Worm (Caenorhabditis elegans) whole organism, L2 larva: ENCODE results near the gene asp-16.

Experiments used
- C34F6.9 ChIP-seq: fragments of 150-350 bp; optimal IDR thresholded peaks from 2 replicates; lab custom pipeline; 2014; ENCODE audit warnings: missing biosample characterization, missing genetic modification characterization
- F13H6.1 ChIP-seq: sonication (generic microtip); optimal IDR thresholded peaks from 2 replicates; lab custom pipeline; 2016; ENCODE audit warnings: missing genetic modification characterization, missing compliant biosample characterization
- R02D3.7 ChIP-seq: fragments of 150-350 bp; optimal IDR thresholded peaks from 2 replicates; lab custom pipeline; 2014; ENCODE audit warnings: missing biosample characterization, missing genetic modification characterization
- aly-2 ChIP-seq: fragments of 150-350 bp; optimal IDR thresholded peaks from 2 replicates; lab custom pipeline; 2014; ENCODE audit warnings: missing biosample characterization, missing genetic modification characterization
- ama-1 ChIP-seq: fragments of 150-350 bp; optimal IDR thresholded peaks from 2 replicates; lab custom pipeline; 2018; ENCODE audit warnings: inconsistent platforms
- blmp-1 ChIP-seq: sonication (generic microtip); optimal IDR thresholded peaks from 2 replicates; lab custom pipeline; 2017; ENCODE audit warnings: missing genetic modification characterization, mild to moderate bottlenecking, missing compliant biosample characterization, antibody characterized with exemption, moderate library complexity; ENCODE audit not compliant: insufficient read depth
- ceh-82 ChIP-seq: fragments of 150-350 bp; optimal IDR thresholded peaks from 2 replicates; lab custom pipeline; 2014; ENCODE audit warnings: missing biosample characterization, missing genetic modification characterization
- crh-2 ChIP-seq: sonication (generic microtip); optimal IDR thresholded peaks from 2 replicates; lab custom pipeline; 2017; ENCODE audit warnings: missing biosample characterization, missing genetic modification characterization
- dmd-4 ChIP-seq: sonication (generic microtip); optimal IDR thresholded peaks from 2 replicates; lab custom pipeline; 2017; ENCODE audit warnings: missing biosample characterization, missing genetic modification characterization
- egl-27 ChIP-seq: sonication (generic microtip); optimal IDR thresholded peaks from 3 replicates; lab custom pipeline; 2017; ENCODE audit warnings: missing biosample characterization, missing genetic modification reagents, missing genetic modification characterization
- elt-3 ChIP-seq: sonication (generic microtip); optimal IDR thresholded peaks from 2 replicates; lab custom pipeline; 2017; ENCODE audit warnings: missing biosample characterization, missing genetic modification characterization
- lin-13 ChIP-seq: fragments of 150-350 bp; optimal IDR thresholded peaks from 2 replicates; lab custom pipeline; 2014; ENCODE audit warnings: missing biosample characterization, missing genetic modification reagents, missing genetic modification characterization
- lin-39 ChIP-seq: fragments of 150-350 bp; optimal IDR thresholded peaks from 2 replicates; lab custom pipeline; 2014; ENCODE audit warnings: missing biosample characterization, missing genetic modification reagents, missing genetic modification characterization
- mab-5 ChIP-seq: fragments of 150-350 bp; optimal IDR thresholded peaks from 2 replicates; lab custom pipeline; 2014; ENCODE audit warnings: missing biosample characterization, missing genetic modification characterization
- mdl-1 ChIP-seq, 2 experiments: fragments of 150-350 bp in 1 of 2; sonication (generic microtip) in 1 of 2; optimal IDR thresholded peaks; 2 replicates each; lab custom pipeline; 2017; ENCODE audit warnings: missing biosample characterization in 2 of 2, missing genetic modification characterization in 2 of 2
- nhr-10 ChIP-seq: sonication (generic microtip); optimal IDR thresholded peaks from 2 replicates; lab custom pipeline; 2017; ENCODE audit warnings: missing biosample characterization, missing genetic modification characterization
- nhr-11 ChIP-seq: fragments of 150-350 bp; optimal IDR thresholded peaks from 2 replicates; lab custom pipeline; 2014; ENCODE audit warnings: missing biosample characterization, missing genetic modification characterization
- nhr-12 ChIP-seq: fragments of 150-350 bp; optimal IDR thresholded peaks from 2 replicates; lab custom pipeline; 2014; ENCODE audit warnings: missing biosample characterization, missing genetic modification characterization
- nhr-129 ChIP-seq: fragments of 150-350 bp; optimal IDR thresholded peaks from 2 replicates; lab custom pipeline; 2014; ENCODE audit warnings: missing biosample characterization, missing genetic modification characterization
- nhr-21 ChIP-seq: fragments of 150-350 bp; optimal IDR thresholded peaks from 2 replicates; lab custom pipeline; 2014; ENCODE audit warnings: missing biosample characterization, missing genetic modification characterization
- nhr-23 ChIP-seq: fragments of 150-350 bp; optimal IDR thresholded peaks from 2 replicates; lab custom pipeline; 2014; ENCODE audit warnings: missing biosample characterization, missing genetic modification reagents, missing genetic modification characterization
- nhr-237 ChIP-seq: fragments of 150-350 bp; optimal IDR thresholded peaks from 2 replicates; lab custom pipeline; 2014; ENCODE audit warnings: missing biosample characterization, missing genetic modification characterization
- nhr-25 ChIP-seq: fragments of 150-350 bp; sonication (generic microtip); optimal IDR thresholded peaks from 3 replicates; lab custom pipeline; 2014; ENCODE audit warnings: missing biosample characterization, missing genetic modification characterization
- nhr-6 ChIP-seq: fragments of 150-350 bp; optimal IDR thresholded peaks from 2 replicates; lab custom pipeline; 2014; ENCODE audit warnings: missing biosample characterization, missing genetic modification characterization
- nhr-77 ChIP-seq: fragments of 150-350 bp; optimal IDR thresholded peaks from 2 replicates; lab custom pipeline; 2014; ENCODE audit warnings: missing biosample characterization, missing genetic modification characterization
- peb-1 ChIP-seq: fragments of 150-350 bp; optimal IDR thresholded peaks from 2 replicates; lab custom pipeline; 2014; ENCODE audit warnings: missing biosample characterization, missing genetic modification characterization
- sem-4 ChIP-seq: fragments of 150-350 bp; optimal IDR thresholded peaks from 2 replicates; lab custom pipeline; 2014; ENCODE audit warnings: missing biosample characterization, missing genetic modification reagents, missing genetic modification characterization
- skn-1 ChIP-seq: sonication (generic microtip); optimal IDR thresholded peaks from 2 replicates; lab custom pipeline; 2017; ENCODE audit warnings: missing biosample characterization, missing genetic modification characterization
- sma-9 ChIP-seq, 2 experiments: fragments of 150-350 bp in 1 of 2; sonication (generic microtip) in 1 of 2; optimal IDR thresholded peaks; 2 replicates each; lab custom pipeline; 2014 to 2016; ENCODE audit warnings: missing genetic modification characterization in 2 of 2, mild to moderate bottlenecking in 1 of 2, missing biosample characterization in 1 of 2, missing compliant biosample characterization in 1 of 2, missing genetic modification reagents in 1 of 2, moderate library complexity in 1 of 2
- snpc-4 ChIP-seq: fragments of 150-350 bp; optimal IDR thresholded peaks from 2 replicates; lab custom pipeline; 2014; ENCODE audit warnings: missing biosample characterization, missing genetic modification characterization
- unc-39 ChIP-seq: fragments of 150-350 bp; optimal IDR thresholded peaks from 2 replicates; lab custom pipeline; 2014; ENCODE audit warnings: missing biosample characterization, missing genetic modification characterization
- unc-55 ChIP-seq: fragments of 150-350 bp; sonication (generic microtip); optimal IDR thresholded peaks from 3 replicates; lab custom pipeline; 2014; ENCODE audit warnings: missing biosample characterization, missing genetic modification reagents, missing genetic modification characterization
- unc-62 ChIP-seq: fragments of 150-350 bp; optimal IDR thresholded peaks from 2 replicates; lab custom pipeline; 2014; ENCODE audit warnings: missing biosample characterization, missing genetic modification reagents, missing genetic modification characterization
- zag-1 ChIP-seq: fragments of 150-350 bp; optimal IDR thresholded peaks from 2 replicates; lab custom pipeline; 2014; ENCODE audit warnings: missing biosample characterization, missing genetic modification characterization
- ztf-1 ChIP-seq: fragments of 200-800 bp; sonication (Bioruptor generic); conservative IDR thresholded peaks from 2 replicates; pipeline ENCODE4 v1.3.6; 2022; ENCODE audit warnings: missing genetic modification characterization, missing compliant biosample characterization
- ztf-11 ChIP-seq: sonication (generic microtip); optimal IDR thresholded peaks from 2 replicates; lab custom pipeline; 2017; ENCODE audit warnings: missing biosample characterization, missing genetic modification characterization

The asp-16 gene

DNA sequence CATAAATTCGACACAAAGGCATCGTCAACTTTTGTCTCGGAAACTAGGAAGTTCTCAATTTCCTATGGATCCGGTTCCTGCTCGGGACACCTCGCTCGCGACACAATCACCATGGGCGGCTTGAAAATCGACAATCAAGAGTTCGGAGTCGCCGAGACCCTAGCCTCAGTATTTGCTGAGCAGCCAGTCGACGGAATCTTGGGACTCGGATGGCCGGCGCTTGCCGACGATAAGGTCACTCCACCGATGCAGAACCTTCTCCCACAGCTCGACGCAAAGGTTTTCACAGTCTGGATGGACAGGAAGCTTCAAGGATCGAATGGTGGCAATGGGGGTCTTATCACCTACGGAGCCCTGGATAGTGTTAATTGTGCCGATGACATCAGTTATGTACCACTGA lies 5.0 kb upstream of the asp-16 start:
- no peak for TF ChIP-seq R02D3.7
- TF ChIP-seq mdl-1 (tag; optimal IDR thresholded peaks at IDR 0.05; lab: Kevin White, UChicago): no peak
- no peak for TF ChIP-seq nhr-25 (tag; lab: Kevin White, UChicago)
- TF ChIP-seq skn-1 (tag; lab: Kevin White, UChicago): no peak
- TF ChIP-seq aly-2 (tag; lab: Kevin White, UChicago): no peak
- TF ChIP-seq, all 48 proteins: peak for 0

DNA sequence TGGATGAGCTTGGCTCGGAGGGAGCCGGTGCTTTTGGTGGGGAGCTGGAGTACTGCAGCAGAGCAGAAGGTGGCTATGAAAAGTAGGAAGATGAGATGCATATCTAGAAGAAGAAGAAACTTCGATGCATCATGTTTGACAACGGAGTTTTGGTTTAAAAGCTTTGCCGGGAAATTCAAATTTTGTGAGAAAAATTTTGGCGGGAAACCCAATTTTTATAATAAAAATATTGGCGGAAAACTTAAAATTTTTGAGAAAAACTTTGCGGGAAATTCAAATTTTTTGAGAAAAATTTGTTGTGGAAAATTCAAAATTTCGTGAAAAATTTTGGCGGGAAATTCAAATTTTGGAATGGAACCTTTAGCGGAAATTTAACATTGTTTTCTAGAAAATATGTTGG lies 2.3 kb upstream of the asp-16 start, which contains the start of gene asp-15:
Gene asp-15, minus strand, starts transcription at position 101 of the 400 bp plus-strand sequence.
- TF ChIP-seq C34F6.9: no peak
- no peak for TF ChIP-seq ztf-1 (GFP tag; lab: Robert Waterston, UW)
- no peak for TF ChIP-seq nhr-11 (tag; lab: Kevin White, UChicago)
- no peak for TF ChIP-seq aly-2 (tag; lab: Kevin White, UChicago)
- no peak for TF ChIP-seq nhr-77 (tag; lab: Kevin White, UChicago)
- no peak for TF ChIP-seq nhr-25 (tag; lab: Kevin White, UChicago)
- no peak for TF ChIP-seq nhr-23 (tag; lab: Kevin White, UChicago)
- TF ChIP-seq sem-4 (tag; lab: Kevin White, UChicago): no peak
- no peak for TF ChIP-seq lin-39 (tag; lab: Kevin White, UChicago)
- TF ChIP-seq blmp-1: no peak
- TF ChIP-seq snpc-4 (tag; lab: Kevin White, UChicago): no peak
- TF ChIP-seq mab-5 (tag; lab: Kevin White, UChicago): no peak
- TF ChIP-seq crh-2 (tag; lab: Kevin White, UChicago): no peak
- TF ChIP-seq nhr-10 (tag; lab: Kevin White, UChicago): no peak
- no peak for TF ChIP-seq R02D3.7
- TF ChIP-seq nhr-12 (tag; lab: Kevin White, UChicago): no peak
- no peak for TF ChIP-seq nhr-21 (tag; lab: Kevin White, UChicago)
- no peak for TF ChIP-seq lin-13 (GFP tag; lab: Kevin White, UChicago)
- TF ChIP-seq, all 48 proteins: peak for 0

DNA sequence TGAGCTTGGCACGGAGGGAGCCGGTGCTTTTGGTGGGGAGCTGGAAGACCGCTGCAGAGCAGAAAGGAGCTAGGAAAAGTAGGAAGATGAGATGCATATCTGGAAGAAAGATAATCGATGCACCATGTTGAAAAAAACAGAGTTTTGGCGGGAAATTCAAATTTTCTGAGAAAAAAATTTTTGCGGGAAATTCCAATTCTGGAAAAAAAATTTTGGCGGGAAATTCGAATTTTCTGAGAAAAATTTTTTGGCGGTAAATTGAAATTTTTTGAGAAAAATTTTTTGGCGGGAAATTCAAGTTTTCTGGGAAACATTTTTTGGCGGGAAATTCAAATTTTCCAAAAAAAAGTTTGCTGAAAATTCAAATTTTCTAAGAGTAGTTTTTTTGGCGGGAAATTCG lies 5.2 kb downstream of the asp-16 start, which contains the start of gene asp-17:
Gene asp-17, minus strand, starts transcription at position 101 of the 400 bp plus-strand sequence.
- TF ChIP-seq R02D3.7 (no peak), unc-39 (no peak)

DNA sequence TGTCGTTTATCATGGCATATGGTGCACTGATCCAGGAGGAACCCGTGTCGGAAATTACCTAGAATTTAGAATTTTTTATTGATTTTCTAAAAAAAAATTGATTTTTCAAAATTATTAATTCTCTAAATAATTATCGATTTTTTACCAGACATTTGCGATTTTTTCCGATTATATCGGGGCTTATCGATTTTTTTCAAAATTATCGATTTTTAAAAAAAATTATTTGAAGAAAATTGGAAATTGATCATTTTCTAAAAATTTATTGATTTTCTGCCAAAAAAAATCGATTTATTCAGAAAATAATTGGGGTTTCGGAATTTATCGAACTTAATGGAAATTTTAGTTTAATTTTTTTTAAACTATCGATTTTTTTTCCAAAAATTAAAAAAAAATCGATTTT lies 6.3 kb downstream of the asp-16 start:
- no peak for TF ChIP-seq ceh-82 (tag; lab: Kevin White, UChicago)
- TF ChIP-seq egl-27 (tag; lab: Kevin White, UChicago): no peak
- no peak for TF ChIP-seq nhr-23 (tag; lab: Kevin White, UChicago)
- TF ChIP-seq nhr-77 (tag; lab: Kevin White, UChicago): no peak
- TF ChIP-seq nhr-10 (tag; lab: Kevin White, UChicago): no peak
- no peak for TF ChIP-seq unc-55 (GFP tag; lab: Kevin White, UChicago)
- TF ChIP-seq nhr-129: no peak
- no peak for TF ChIP-seq peb-1 (tag; lab: Kevin White, UChicago)
- no peak for TF ChIP-seq nhr-237
- TF ChIP-seq nhr-6 (tag; lab: Kevin White, UChicago): no peak
- no peak for TF ChIP-seq nhr-11 (tag; lab: Kevin White, UChicago)
- TF ChIP-seq lin-13 (GFP tag; lab: Kevin White, UChicago): no peak
- TF ChIP-seq ztf-11 (tag; lab: Kevin White, UChicago): no peak
- no peak for TF ChIP-seq sma-9 (GFP tag; optimal IDR thresholded peaks at IDR 0.05; lab: Kevin White, UChicago)
- no peak for TF ChIP-seq sma-9 (tag; optimal IDR thresholded peaks at IDR 0.05; lab: Kevin White, UChicago)
- TF ChIP-seq, all 48 proteins: peak for 0

DNA sequence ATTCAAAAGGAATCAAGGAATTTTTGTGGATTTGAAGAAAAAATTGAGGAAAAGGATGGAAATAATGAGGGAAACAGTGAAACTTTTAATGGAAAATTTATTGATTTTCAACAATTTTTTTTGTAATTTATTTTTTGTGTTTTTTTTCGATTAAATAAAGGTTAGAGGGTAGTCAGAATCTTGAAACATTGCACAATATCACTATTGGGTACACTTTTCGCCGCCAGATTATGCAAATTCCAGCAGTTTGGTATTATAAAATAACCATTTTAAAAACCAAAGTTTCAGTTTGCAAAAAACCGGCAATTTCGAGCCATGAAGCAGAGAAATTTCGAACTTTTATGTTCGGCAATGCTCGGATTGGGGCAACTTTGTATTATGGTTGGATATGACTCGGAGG lies 10.9 kb downstream of the asp-16 start, which contains the start of gene Y39B6A.27:
Gene Y39B6A.27, plus strand, starts transcription at position 301 of the 400 bp plus-strand sequence.
- TF ChIP-seq elt-3 (no peak), nhr-12 (tag; lab: Kevin White, UChicago) (no peak), lin-39 (tag; lab: Kevin White, UChicago) (no peak), nhr-129 (no peak), unc-62 (GFP tag; lab: Kevin White, UChicago) (no peak), nhr-25 (tag; lab: Kevin White, UChicago) (no peak), peb-1 (tag; lab: Kevin White, UChicago) (no peak), dmd-4 (no peak), ztf-11 (tag; lab: Kevin White, UChicago) (no peak), snpc-4 (tag; lab: Kevin White, UChicago) (no peak), nhr-21 (tag; lab: Kevin White, UChicago) (no peak), egl-27 (tag; lab: Kevin White, UChicago) (no peak), ama-1 (lab: Kevin White, UChicago) (no peak), F13H6.1 (tag; lab: Kevin White, UChicago) (no peak), zag-1 (no peak), nhr-10 (tag; lab: Kevin White, UChicago) (no peak)
- TF ChIP-seq, all 48 proteins: peak for 0
